Worm (Caenorhabditis elegans): ENCODE results near the gene cgef-1.
A peak's percentile ranks its signal among the peaks of the same experiment; 100 is the strongest.

cgef-1 gene

DNA sequence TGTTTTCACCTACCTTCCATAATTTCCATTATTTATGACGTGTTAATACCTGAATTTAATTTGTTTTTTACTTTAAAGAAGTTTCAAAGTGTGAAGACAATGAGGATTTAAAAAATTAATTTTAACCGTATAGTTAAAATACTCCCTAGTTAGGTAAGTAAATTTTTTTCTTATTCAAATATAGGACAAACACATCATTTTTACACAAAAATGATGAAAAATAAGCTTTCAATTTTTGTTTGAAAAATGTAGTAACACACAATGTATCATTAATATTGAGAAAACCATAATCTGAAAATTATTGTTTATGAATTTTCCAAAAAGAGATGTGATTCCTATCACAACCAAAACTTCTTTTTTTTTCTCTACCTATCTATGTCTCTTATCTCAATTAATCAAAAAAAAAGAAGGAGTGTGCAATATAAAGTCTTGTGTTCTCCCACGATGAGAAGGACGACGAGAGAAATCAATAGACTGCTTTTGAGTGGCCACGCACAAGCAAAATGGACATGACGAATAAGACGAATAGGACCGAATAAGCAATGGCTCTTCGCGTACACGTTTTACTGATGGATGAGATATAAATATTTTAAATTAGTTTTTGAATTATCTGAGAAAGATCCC, 42.4 kb downstream of the cgef-1 start, which contains the start of gene C14A11.6:
C14A11.6 (minus strand) TSS at position 51 of the 624 bp plus-strand sequence.
- TF ChIP-seq ceh-2 (tag; optimal IDR thresholded peaks at IDR 0.05): no peak
- peak; percentile 53 for TF ChIP-seq ceh-48 (tag; optimal IDR thresholded peaks at IDR 0.05)

DNA sequence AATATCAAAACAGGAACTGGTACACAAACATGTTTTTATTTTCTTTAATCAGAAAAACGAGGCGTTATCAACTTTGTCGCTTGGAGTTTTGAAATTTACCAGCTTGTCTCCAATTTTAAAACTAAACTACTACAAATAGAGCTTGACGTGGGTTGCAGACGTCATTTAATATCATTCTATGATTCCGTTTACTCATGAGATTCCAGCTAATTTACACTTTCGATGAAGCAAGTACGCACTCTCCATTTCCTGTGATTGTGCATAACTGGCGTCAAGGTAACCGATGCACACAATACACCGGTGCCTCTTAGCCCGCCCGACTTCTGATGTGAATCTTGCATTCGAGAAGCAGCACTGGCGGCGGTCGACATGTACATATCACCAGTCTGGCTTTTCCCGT, 47.1 kb downstream of the cgef-1 start:
- TF ChIP-seq hlh-8 (tag; optimal IDR thresholded peaks at IDR 0.05): no peak
- no peak for TF ChIP-seq C38D4.7 (GFP tag; optimal IDR thresholded peaks at IDR 0.05)
- no peak for TF ChIP-seq hlh-30 (tag; optimal IDR thresholded peaks at IDR 0.05; ENCODE audit: insufficient read depth)
- no peak for TF ChIP-seq madf-2 (tag; optimal IDR thresholded peaks at IDR 0.05)
- TF ChIP-seq pros-1 (tag; optimal IDR thresholded peaks at IDR 0.05): no peak
- no peak for TF ChIP-seq lim-6 (tag; optimal IDR thresholded peaks at IDR 0.05)
- TF ChIP-seq F13H6.1 (tag; optimal IDR thresholded peaks at IDR 0.05): no peak
- no peak for TF ChIP-seq unc-86 (tag; optimal IDR thresholded peaks at IDR 0.05)
- TF ChIP-seq che-1 (tag; optimal IDR thresholded peaks at IDR 0.05): no peak
- no peak for TF ChIP-seq elt-4 (tag; optimal IDR thresholded peaks at IDR 0.05)
- TF ChIP-seq ceh-24 (tag; optimal IDR thresholded peaks at IDR 0.05): no peak
- TF ChIP-seq pag-3 (tag; optimal IDR thresholded peaks at IDR 0.05; ENCODE audit: borderline replicate concordance): no peak
- no peak for TF ChIP-seq ztf-16 (tag; optimal IDR thresholded peaks at IDR 0.05)
- TF ChIP-seq K09A11.1 (tag; optimal IDR thresholded peaks at IDR 0.05; ENCODE audit: insufficient read depth): no peak
- TF ChIP-seq tbx-7 (tag; optimal IDR thresholded peaks at IDR 0.05): no peak
- TF ChIP-seq sdc-2 (tag; optimal IDR thresholded peaks at IDR 0.05): no peak

DNA sequence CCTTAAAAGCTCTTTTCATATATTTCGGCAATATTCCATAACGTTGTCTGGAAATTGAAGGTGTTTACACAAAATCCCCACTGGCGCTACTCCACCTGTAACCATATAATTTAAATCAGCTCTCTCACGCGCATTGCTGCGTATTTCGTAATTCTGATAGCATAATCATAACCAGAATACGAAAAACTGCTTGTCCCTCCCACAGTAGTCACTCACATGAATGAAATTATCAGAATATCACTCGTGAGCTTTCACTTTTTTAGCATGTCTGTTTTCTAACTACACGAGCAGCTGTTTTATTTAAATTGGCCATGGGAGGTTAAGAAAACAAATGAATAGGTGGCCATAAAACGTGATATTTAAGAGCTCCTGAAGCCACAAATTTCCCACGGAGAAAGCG, 47.9 kb downstream of the cgef-1 start:
- TF ChIP-seq pqm-1 (tag; optimal IDR thresholded peaks at IDR 0.05) (no peak), unc-55 (GFP tag; optimal IDR thresholded peaks at IDR 0.05) (no peak), ceh-6 (GFP tag; optimal IDR thresholded peaks at IDR 0.05) (no peak), rnt-1 (tag; optimal IDR thresholded peaks at IDR 0.05) (no peak), pha-4 (tag; optimal IDR thresholded peaks at IDR 0.05) (no peak), syd-9 (tag; optimal IDR thresholded peaks at IDR 0.05) (no peak), tbx-2 (tag; optimal IDR thresholded peaks at IDR 0.05) (no peak), ref-2 (tag; optimal IDR thresholded peaks at IDR 0.05) (no peak), ama-1 (optimal IDR thresholded peaks at IDR 0.05) (no peak), F13H6.1 (tag; optimal IDR thresholded peaks at IDR 0.05) (no peak), lin-11 (tag; optimal IDR thresholded peaks at IDR 0.05) (no peak)

DNA sequence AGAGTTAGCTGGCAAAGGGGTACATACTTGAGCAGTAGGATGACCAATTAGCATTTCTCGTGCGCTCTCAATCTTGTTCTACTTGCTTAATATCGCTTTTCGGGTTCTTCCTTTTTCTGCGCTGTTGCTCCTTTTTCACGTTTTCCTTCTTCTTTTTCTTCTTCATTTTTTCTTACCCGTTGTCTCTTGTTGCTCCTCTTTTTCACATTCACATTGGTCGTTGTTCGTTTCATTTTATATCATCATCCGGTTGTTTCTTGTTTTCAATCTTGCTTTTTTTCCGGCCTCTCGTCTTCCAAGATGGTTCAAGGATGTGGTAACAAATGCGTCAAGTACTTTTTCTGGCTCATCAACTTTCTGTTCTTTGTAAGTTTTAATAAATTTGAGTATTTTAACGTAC, 48.3 kb downstream of the cgef-1 start, which contains the start of gene tsp-6:
tsp-6 (plus strand) TSS at position 301 of the 400 bp plus-strand sequence.
- TF ChIP-seq ama-1 (optimal IDR thresholded peaks at IDR 0.05): no peak
- no peak for TF ChIP-seq ceh-22 (tag; optimal IDR thresholded peaks at IDR 0.05)
- TF ChIP-seq ref-2 (tag; optimal IDR thresholded peaks at IDR 0.05): no peak
- TF ChIP-seq fkh-10 (GFP tag; optimal IDR thresholded peaks at IDR 0.05): no peak
- TF ChIP-seq K09A11.1 (tag; optimal IDR thresholded peaks at IDR 0.05; ENCODE audit: insufficient read depth): no peak
- TF ChIP-seq ztf-16 (tag; optimal IDR thresholded peaks at IDR 0.05): no peak
- no peak for TF ChIP-seq ceh-48 (tag; optimal IDR thresholded peaks at IDR 0.05)
- no peak for TF ChIP-seq ceh-19 (GFP tag; optimal IDR thresholded peaks at IDR 0.05)

DNA sequence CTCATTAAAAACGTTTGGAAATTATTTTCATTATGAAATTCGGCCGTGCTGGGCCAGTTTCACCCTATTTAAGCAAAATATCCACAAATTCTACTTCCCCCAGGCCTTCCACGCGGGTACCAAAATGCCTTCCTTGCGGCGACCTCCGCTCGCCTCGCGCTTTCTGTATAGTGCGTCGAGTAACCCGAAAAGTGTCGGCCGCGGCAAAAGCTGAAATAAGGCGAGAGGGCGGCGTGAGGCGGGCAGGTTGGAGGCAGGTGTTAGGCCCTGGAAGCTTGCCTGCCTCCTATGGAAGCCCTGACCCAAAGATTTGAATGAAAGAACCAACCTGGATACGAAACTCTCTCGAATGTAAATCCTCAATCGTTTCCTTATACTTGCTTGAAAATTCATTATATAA, 54.5 kb downstream of the cgef-1 start:
- peak; percentile 6 for TF ChIP-seq ref-2 (tag; optimal IDR thresholded peaks at IDR 0.05)
- TF ChIP-seq ztf-16 (tag; optimal IDR thresholded peaks at IDR 0.05): no peak

DNA sequence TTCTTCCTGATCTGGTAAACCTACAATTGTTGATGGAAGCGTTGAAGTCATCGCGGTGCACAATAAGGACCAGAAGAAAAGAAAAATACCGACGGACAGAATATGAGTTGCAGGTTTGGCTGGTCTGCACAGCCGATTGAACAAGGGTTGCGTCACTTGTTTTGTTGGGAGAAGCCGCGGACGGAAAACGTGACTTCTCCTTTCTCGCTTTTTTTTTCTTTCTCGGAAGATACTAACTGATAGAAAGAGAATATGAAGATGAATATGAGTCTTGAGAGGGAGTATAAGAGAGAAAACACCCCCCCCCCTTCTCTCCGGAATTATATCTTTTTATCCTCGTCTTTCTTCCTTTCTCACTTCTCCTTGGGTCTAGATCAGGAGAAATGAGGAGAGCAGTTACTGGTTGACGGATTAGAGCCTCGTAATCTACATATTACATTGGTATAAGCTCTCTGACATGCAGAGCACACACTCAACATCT, 55.9 kb downstream of the cgef-1 start, which contains the start of gene ssr-2:
ssr-2 (minus strand) TSS at position 51 of the 481 bp plus-strand sequence.
- TF ChIP-seq rnt-1 (tag; optimal IDR thresholded peaks at IDR 0.05) (no peak), K09A11.1 (tag; optimal IDR thresholded peaks at IDR 0.05; ENCODE audit: insufficient read depth) (no peak), ref-2 (tag; optimal IDR thresholded peaks at IDR 0.05) (no peak), C38D4.7 (GFP tag; optimal IDR thresholded peaks at IDR 0.05) (no peak), ets-4 (tag; optimal IDR thresholded peaks at IDR 0.05) (no peak), eyg-1 (tag; optimal IDR thresholded peaks at IDR 0.05) (no peak), F13H6.1 (tag; optimal IDR thresholded peaks at IDR 0.05) (no peak), ceh-24 (tag; optimal IDR thresholded peaks at IDR 0.05) (no peak), ceh-31 (tag; optimal IDR thresholded peaks at IDR 0.05) (no peak), fkh-6 (tag; optimal IDR thresholded peaks at IDR 0.05) (no peak), unc-55 (GFP tag; optimal IDR thresholded peaks at IDR 0.05) (no peak), pqm-1 (tag; optimal IDR thresholded peaks at IDR 0.05) (no peak), odd-2 (tag; optimal IDR thresholded peaks at IDR 0.05) (no peak), ceh-6 (GFP tag; optimal IDR thresholded peaks at IDR 0.05) (no peak), sox-4 (tag; optimal IDR thresholded peaks at IDR 0.05) (no peak), lim-6 (tag; optimal IDR thresholded peaks at IDR 0.05) (no peak), elt-4 (tag; optimal IDR thresholded peaks at IDR 0.05) (no peak), K02D7.2 (tag; optimal IDR thresholded peaks at IDR 0.05) (no peak)

Measured in whole organism, late embryonic.